Fruit fly (Drosophila melanogaster): ENCODE measurements around the gene CG33912.

CG33912 gene

dm6 chr3L:20787835-20788380, 32.4 kb upstream of the CG33912 start, which contains the start of gene CG11396 (continued):
- TF ChIP-seq Antp (GFP tag; optimal IDR thresholded peaks at IDR 0.05), result no peak
- no peak for TF ChIP-seq CG7745 (tag; optimal IDR thresholded peaks at IDR 0.05)
- 0 out of 3 replicates have a peak, but pooled peaks have one; percentile 16 for TF ChIP-seq ci (GFP tag; IDR thresholded peaks at IDR 0.05)
- TF ChIP-seq CTCF (GFP tag; optimal IDR thresholded peaks at IDR 0.05), result no peak
- TF ChIP-seq CG10267 (tag; optimal IDR thresholded peaks at IDR 0.05), result peak; percentile 14
- TF ChIP-seq row (GFP tag; IDR thresholded peaks at IDR 0.05), result peak; percentile 45; the same call in 2 of the 3 replicates
- TF ChIP-seq CG4282 (GFP tag; optimal IDR thresholded peaks at IDR 0.05), result no peak
- TF ChIP-seq jing (GFP tag; optimal IDR thresholded peaks at IDR 0.05), result no peak
- no peak for TF ChIP-seq CG18619 (GFP tag; optimal IDR thresholded peaks at IDR 0.05)
- TF ChIP-seq bcd (GFP tag; optimal IDR thresholded peaks at IDR 0.05), result no peak
- no peak for TF ChIP-seq CG9609 (GFP tag; optimal IDR thresholded peaks at IDR 0.05)
- TF ChIP-seq ato (GFP tag; IDR thresholded peaks at IDR 0.05; ENCODE audit: partially characterized antibody), result peak; percentile 95
- no peak for TF ChIP-seq CG17802 (tag; optimal IDR thresholded peaks at IDR 0.05)
- no peak for TF ChIP-seq toy (GFP tag; IDR thresholded peaks at IDR 0.05)
- no peak for TF ChIP-seq fd102C (GFP tag; optimal IDR thresholded peaks at IDR 0.05)
- TF ChIP-seq YL-1 (GFP tag; optimal IDR thresholded peaks at IDR 0.05), result peak; percentile 10
- no peak for TF ChIP-seq p53 (GFP tag; optimal IDR thresholded peaks at IDR 0.05)
- no peak for TF ChIP-seq Oli (tag; optimal IDR thresholded peaks at IDR 0.05)
- no peak for TF ChIP-seq jigr1 (GFP tag; IDR thresholded peaks at IDR 0.05)
- no peak for TF ChIP-seq CG12299 (tag; optimal IDR thresholded peaks at IDR 0.05)
- no peak for TF ChIP-seq cad (GFP tag; optimal IDR thresholded peaks at IDR 0.05)
- no peak for TF ChIP-seq Blimp-1 (GFP tag; optimal IDR thresholded peaks at IDR 0.05)
- no peak for TF ChIP-seq twi (tag; optimal IDR thresholded peaks at IDR 0.05)
- TF ChIP-seq corto (GFP tag; optimal IDR thresholded peaks at IDR 0.05), result no peak
- peak; percentile 59 for TF ChIP-seq CG2116 (GFP tag; optimal IDR thresholded peaks at IDR 0.05)
- no peak for TF ChIP-seq CG2120 (GFP tag; optimal IDR thresholded peaks at IDR 0.05)
- TF ChIP-seq chif (GFP tag; optimal IDR thresholded peaks at IDR 0.05), result no peak
- TF ChIP-seq Max (GFP tag; optimal IDR thresholded peaks at IDR 0.05), result no peak
- TF ChIP-seq NC2β (GFP tag; optimal IDR thresholded peaks at IDR 0.05), result no peak
- no peak for TF ChIP-seq al (GFP tag; IDR thresholded peaks at IDR 0.05)
- TF ChIP-seq CG12942 (GFP tag; optimal IDR thresholded peaks at IDR 0.05), result no peak
- peak; percentile 94 for TF ChIP-seq CG42726 (GFP tag; IDR thresholded peaks at IDR 0.05; ENCODE audit: partially characterized antibody)
- no peak for TF ChIP-seq zfh2 (GFP tag; optimal IDR thresholded peaks at IDR 0.05)
- no peak for TF ChIP-seq dan (GFP tag; IDR thresholded peaks at IDR 0.05)
- no peak for TF ChIP-seq sc (optimal IDR thresholded peaks at IDR 0.05)
- TF ChIP-seq sc (GFP tag; optimal IDR thresholded peaks at IDR 0.05), result no peak
- no peak for TF ChIP-seq odd (GFP tag; optimal IDR thresholded peaks at IDR 0.05)
- no peak for TF ChIP-seq Aef1 (GFP tag; IDR thresholded peaks at IDR 0.05)
- TF ChIP-seq oc (tag; optimal IDR thresholded peaks at IDR 0.05), result no peak
- TF ChIP-seq trem (tag; optimal IDR thresholded peaks at IDR 0.05), result peak; percentile 40
- no peak for TF ChIP-seq zfh1 (GFP tag; IDR thresholded peaks at IDR 0.05)
- TF ChIP-seq CG2199 (GFP tag; IDR thresholded peaks at IDR 0.05), result no peak
- TF ChIP-seq Ravus (GFP tag; IDR thresholded peaks at IDR 0.05), result no peak
- TF ChIP-seq CG13894 (tag; optimal IDR thresholded peaks at IDR 0.05), result no peak
- TF ChIP-seq CG31365 (tag; optimal IDR thresholded peaks at IDR 0.05), result no peak
- peak; percentile 90 for TF ChIP-seq BEAF-32 (GFP tag; optimal IDR thresholded peaks at IDR 0.05)
- peak; percentile 4 for TF ChIP-seq CG17186 (GFP tag; optimal IDR thresholded peaks at IDR 0.05)
- no peak for TF ChIP-seq lbe (GFP tag; optimal IDR thresholded peaks at IDR 0.05)
- TF ChIP-seq sens-2 (GFP tag; IDR thresholded peaks at IDR 0.05), result no peak
- no peak for TF ChIP-seq Bdp1 (GFP tag; optimal IDR thresholded peaks at IDR 0.05)
- TF ChIP-seq CG4360 (GFP tag; IDR thresholded peaks at IDR 0.05), result no peak
- no peak for TF ChIP-seq CG10654 (GFP tag; optimal IDR thresholded peaks at IDR 0.05)

Data from whole organism, embryonic.